Worm (Caenorhabditis elegans): ENCODE results near the gene rsp-4.

- TF ChIP-seq pes-1 (GFP tag; IDR thresholded peaks at IDR 0.05) (no peak), B0310.2 (tag; optimal IDR thresholded peaks at IDR 0.05) (no peak)
These were observed 41.1 kb upstream of the rsp-4 start, which contains the start of the genes F07F6.4 and F07F6.2 for ce11 chrII:5429522-5430257.
